Fruit fly (Drosophila melanogaster) whole organism, wandering third instar larva: ENCODE results near the gene mei-41.
A peak's percentile ranks its signal among the peaks of the same experiment; 100 is the strongest.

Experiments used
- Dfd ChIP-seq: fragments of >200 bp; optimal IDR thresholded peaks from 2 replicates; lab custom pipeline; 2017; ENCODE audit warnings: missing biosample characterization, missing genetic modification characterization
- Dif ChIP-seq: fragments of 200-275, 200-300 bp; sonication (Bioruptor generic); optimal IDR thresholded peaks from 2 replicates; lab custom pipeline; 2018; ENCODE audit warnings: missing biosample characterization, missing genetic modification characterization; ENCODE audit not compliant: partially characterized antibody
- Rel ChIP-seq, 2 experiments: fragments of 200-800 bp; sonication (Bioruptor generic) in 1 of 2; optimal IDR thresholded peaks; 2 replicates in 1 of 2; 3 replicates in 1 of 2; lab custom pipeline; 2016 to 2019; ENCODE audit warnings: mild to moderate bottlenecking in 2 of 2, missing biosample characterization in 2 of 2, missing genetic modification characterization in 2 of 2, moderate library complexity in 1 of 2
- dl ChIP-seq, 2 experiments: fragments of 175-275, 200-275 bp in 1 of 2; fragments of 200-275 bp in 1 of 2; sonication (Bioruptor generic); optimal IDR thresholded peaks; lab custom pipeline; 2018; ENCODE audit warnings: mild to moderate bottlenecking in 2 of 2, missing biosample characterization in 2 of 2, missing genetic modification characterization in 2 of 2, moderate library complexity in 2 of 2; ENCODE audit not compliant: partially characterized antibody in 2 of 2, insufficient read depth in 1 of 2
- fru ChIP-seq: fragments of 200-800 bp; sonication (Bioruptor generic); optimal IDR thresholded peaks from 3 replicates; lab custom pipeline; 2016; ENCODE audit warnings: missing biosample characterization, mild to moderate bottlenecking, missing genetic modification characterization
- pan ChIP-seq: fragments of >200 bp; optimal IDR thresholded peaks from 2 replicates; lab custom pipeline; 2017
- sv ChIP-seq: fragments of 200-800 bp; sonication (Bioruptor generic); optimal IDR thresholded peaks from 3 replicates; lab custom pipeline; 2016; ENCODE audit warnings: missing biosample characterization, missing genetic modification characterization
- usp ChIP-seq: fragments of >200 bp; optimal IDR thresholded peaks from 2 replicates; lab custom pipeline; 2017; ENCODE audit warnings: missing biosample characterization, missing genetic modification characterization

DNA sequence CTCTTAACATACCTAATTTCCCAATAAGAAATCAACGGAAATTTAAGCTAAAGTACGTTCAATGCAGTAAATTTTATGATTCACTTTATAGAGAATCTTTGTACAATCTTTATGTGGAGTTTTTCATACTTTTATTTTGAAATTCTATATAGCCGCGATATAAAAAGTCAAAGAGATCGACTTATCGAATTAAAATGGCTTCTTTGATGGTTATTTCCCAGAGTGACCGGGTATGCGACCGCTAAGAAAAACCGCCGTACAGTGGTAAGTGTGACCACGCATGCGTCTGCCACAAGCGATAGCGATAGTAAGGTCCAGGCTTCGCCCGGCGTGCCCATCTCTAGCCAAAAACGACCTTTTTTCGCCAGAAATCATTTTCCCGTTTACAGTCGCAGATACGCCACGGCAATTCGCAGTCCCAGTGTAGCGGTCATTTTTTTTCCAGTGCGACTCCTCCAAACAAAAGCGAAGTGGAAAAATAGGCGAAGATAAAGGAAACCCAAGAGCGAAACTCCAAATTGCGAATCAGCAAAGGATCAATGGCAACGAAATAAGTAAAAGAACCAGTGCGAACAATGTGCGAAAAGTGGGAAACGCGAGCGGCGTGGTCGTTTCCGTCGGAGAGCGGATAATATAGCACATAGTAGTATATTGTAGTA, 31.1 kb downstream of the mei-41 start, which contains the start of gene hang:
- TF ChIP-seq dl (GFP tag; optimal IDR thresholded peaks at IDR 0.05; lab: Kevin White, UChicago; ENCODE audit: insufficient read depth in 1 of 2, partially characterized antibody in 2 of 2), result peak in 1 of 2 experiments; percentile 14
- no peak for TF ChIP-seq Dfd
- no peak for TF ChIP-seq usp (GFP tag; lab: Kevin White, UChicago)
- TF ChIP-seq Rel (GFP tag; optimal IDR thresholded peaks at IDR 0.05; lab: Kevin White, UChicago), result no peak
- TF ChIP-seq Rel (tag; optimal IDR thresholded peaks at IDR 0.05; lab: Kevin White, UChicago), result peak; percentile 44
- no peak for TF ChIP-seq Dif (GFP tag; lab: Kevin White, UChicago)
- no peak for TF ChIP-seq fru (GFP tag; lab: Kevin White, UChicago)
- no peak for TF ChIP-seq sv (GFP tag; lab: Kevin White, UChicago)
- TF ChIP-seq pan (lab: Kevin White, UChicago), result no peak
